Fruit fly (Drosophila melanogaster): ENCODE measurements around the gene CG43707.

- TF ChIP-seq CTCF (optimal IDR thresholded peaks at IDR 0.05): no peak
- no peak for TF ChIP-seq CG8478 (optimal IDR thresholded peaks at IDR 0.05)
These were observed 24.2 kb downstream of the CG43707 start for dm6 chr2L:3781132-3781877.
